Worm (Caenorhabditis elegans): ENCODE data around the gene clec-182.

Gene clec-182

ce11 chrIV:8824145-8824833 is 26.1 kb upstream of the clec-182 start, which contains the start of the genes col-117 and col-3:
Gene col-117 (minus strand): TSS chrIV:8824195.
Gene col-3 (plus strand): TSS chrIV:8824783.
- TF ChIP-seq ztf-29 (GFP tag; IDR thresholded peaks at IDR 0.05) (no peak), ref-1 (GFP tag; conservative IDR thresholded peaks at IDR 0.05) (no peak), flt-1 (GFP tag; IDR thresholded peaks at IDR 0.05) (no peak), T22C8.4 (GFP tag; IDR thresholded peaks at IDR 0.05) (no peak), klf-2 (GFP tag; conservative IDR thresholded peaks at IDR 0.05) (no peak), ztf-23 (GFP tag; IDR thresholded peaks at IDR 0.05) (no peak), tab-1 (GFP tag; IDR thresholded peaks at IDR 0.05) (no peak), med-1 (GFP tag; optimal IDR thresholded peaks at IDR 0.05; ENCODE audit: insufficient read depth) (no peak)

ce11 chrIV:8822598-8822997 is 24.4 kb upstream of the clec-182 start:
- TF ChIP-seq ztf-23 (GFP tag; IDR thresholded peaks at IDR 0.05) (no peak), ref-1 (GFP tag; conservative IDR thresholded peaks at IDR 0.05) (no peak), T22C8.4 (GFP tag; IDR thresholded peaks at IDR 0.05) (no peak), klf-2 (GFP tag; conservative IDR thresholded peaks at IDR 0.05) (no peak), cog-1 (tag; optimal IDR thresholded peaks at IDR 0.05) (no peak), med-1 (GFP tag; optimal IDR thresholded peaks at IDR 0.05; ENCODE audit: insufficient read depth) (no peak), tab-1 (GFP tag; IDR thresholded peaks at IDR 0.05) (no peak), flt-1 (GFP tag; IDR thresholded peaks at IDR 0.05) (no peak), ztf-29 (GFP tag; IDR thresholded peaks at IDR 0.05) (no peak)

ce11 chrIV:8821147-8821546 is 23.0 kb upstream of the clec-182 start, which contains the start of gene T28C6.5:
Gene T28C6.5 (plus strand): TSS chrIV:8821447.
- TF ChIP-seq ztf-23 (GFP tag; IDR thresholded peaks at IDR 0.05) = no peak
- TF ChIP-seq T22C8.4 (GFP tag; IDR thresholded peaks at IDR 0.05) = no peak
- TF ChIP-seq ref-1 (GFP tag; conservative IDR thresholded peaks at IDR 0.05) = no peak
- TF ChIP-seq ztf-29 (GFP tag; IDR thresholded peaks at IDR 0.05) = no peak
- TF ChIP-seq tab-1 (GFP tag; IDR thresholded peaks at IDR 0.05) = no peak
- TF ChIP-seq flt-1 (GFP tag; IDR thresholded peaks at IDR 0.05) = no peak
- no peak for TF ChIP-seq med-1 (GFP tag; optimal IDR thresholded peaks at IDR 0.05; ENCODE audit: insufficient read depth)
- TF ChIP-seq cog-1 (tag; optimal IDR thresholded peaks at IDR 0.05) = no peak
- TF ChIP-seq klf-2 (GFP tag; conservative IDR thresholded peaks at IDR 0.05) = no peak

ce11 chrIV:8820041-8820440 is 21.9 kb upstream of the clec-182 start, which contains the start of gene T28C6.3:
Gene T28C6.3 (plus strand): TSS chrIV:8820341.
- TF ChIP-seq med-1 (GFP tag; optimal IDR thresholded peaks at IDR 0.05; ENCODE audit: insufficient read depth) = no peak
- TF ChIP-seq cog-1 (tag; optimal IDR thresholded peaks at IDR 0.05) = no peak
- TF ChIP-seq ztf-23 (GFP tag; IDR thresholded peaks at IDR 0.05) = no peak
- no peak for TF ChIP-seq ref-1 (GFP tag; conservative IDR thresholded peaks at IDR 0.05)
- no peak for TF ChIP-seq T22C8.4 (GFP tag; IDR thresholded peaks at IDR 0.05)
- no peak for TF ChIP-seq klf-2 (GFP tag; conservative IDR thresholded peaks at IDR 0.05)

- TF ChIP-seq klf-2 (GFP tag; conservative IDR thresholded peaks at IDR 0.05) = no peak
- TF ChIP-seq ref-1 (GFP tag; conservative IDR thresholded peaks at IDR 0.05) = no peak
Observed at ce11 chrIV:8819471-8819870, 21.3 kb upstream of the clec-182 start.

ce11 chrIV:8817639-8818038 is 19.5 kb upstream of the clec-182 start, which contains the start of gene T28C6.10:
Gene T28C6.10 (plus strand): TSS chrIV:8817939.
- TF ChIP-seq flt-1 (GFP tag; IDR thresholded peaks at IDR 0.05) (no peak), tab-1 (GFP tag; IDR thresholded peaks at IDR 0.05) (no peak), ztf-29 (GFP tag; IDR thresholded peaks at IDR 0.05) (no peak), klf-2 (GFP tag; conservative IDR thresholded peaks at IDR 0.05) (no peak), cog-1 (tag; optimal IDR thresholded peaks at IDR 0.05) (no peak), ref-1 (GFP tag; conservative IDR thresholded peaks at IDR 0.05) (no peak), T22C8.4 (GFP tag; IDR thresholded peaks at IDR 0.05) (no peak), med-1 (GFP tag; optimal IDR thresholded peaks at IDR 0.05; ENCODE audit: insufficient read depth) (no peak), ztf-23 (GFP tag; IDR thresholded peaks at IDR 0.05) (no peak)

ce11 chrIV:8816617-8817016 is 18.5 kb upstream of the clec-182 start:
- TF ChIP-seq klf-2 (GFP tag; conservative IDR thresholded peaks at IDR 0.05) = no peak
- no peak for TF ChIP-seq tab-1 (GFP tag; IDR thresholded peaks at IDR 0.05)
- TF ChIP-seq flt-1 (GFP tag; IDR thresholded peaks at IDR 0.05) = 0 out of 2 replicates have a peak, but pooled peaks have one; percentile 20
- no peak for TF ChIP-seq med-1 (GFP tag; optimal IDR thresholded peaks at IDR 0.05; ENCODE audit: insufficient read depth)
- no peak for TF ChIP-seq ztf-29 (GFP tag; IDR thresholded peaks at IDR 0.05)
- 0 out of 2 replicates have a peak, but pooled peaks have one; percentile 10 for TF ChIP-seq ztf-23 (GFP tag; IDR thresholded peaks at IDR 0.05)
- TF ChIP-seq cog-1 (tag; optimal IDR thresholded peaks at IDR 0.05) = no peak
- no peak for TF ChIP-seq T22C8.4 (GFP tag; IDR thresholded peaks at IDR 0.05)
- no peak for TF ChIP-seq ref-1 (GFP tag; conservative IDR thresholded peaks at IDR 0.05)

- no peak for TF ChIP-seq tab-1 (GFP tag; IDR thresholded peaks at IDR 0.05)
- TF ChIP-seq ztf-29 (GFP tag; IDR thresholded peaks at IDR 0.05) = no peak
- TF ChIP-seq cog-1 (tag; optimal IDR thresholded peaks at IDR 0.05) = no peak
- no peak for TF ChIP-seq ztf-23 (GFP tag; IDR thresholded peaks at IDR 0.05)
- TF ChIP-seq flt-1 (GFP tag; IDR thresholded peaks at IDR 0.05) = no peak
- TF ChIP-seq ref-1 (GFP tag; conservative IDR thresholded peaks at IDR 0.05) = no peak
- no peak for TF ChIP-seq T22C8.4 (GFP tag; IDR thresholded peaks at IDR 0.05)
- no peak for TF ChIP-seq med-1 (GFP tag; optimal IDR thresholded peaks at IDR 0.05; ENCODE audit: insufficient read depth)
- TF ChIP-seq klf-2 (GFP tag; conservative IDR thresholded peaks at IDR 0.05) = no peak
Observed at ce11 chrIV:8816029-8816428, 17.9 kb upstream of the clec-182 start, which contains the start of gene grsp-2. Gene grsp-2 (plus strand): TSS chrIV:8816329.

ce11 chrIV:8815162-8815561 is 17.0 kb upstream of the clec-182 start:
- TF ChIP-seq cog-1 (tag; optimal IDR thresholded peaks at IDR 0.05) (no peak), ztf-23 (GFP tag; IDR thresholded peaks at IDR 0.05) (no peak), ztf-29 (GFP tag; IDR thresholded peaks at IDR 0.05) (no peak), ref-1 (GFP tag; conservative IDR thresholded peaks at IDR 0.05) (no peak), flt-1 (GFP tag; IDR thresholded peaks at IDR 0.05) (no peak), tab-1 (GFP tag; IDR thresholded peaks at IDR 0.05) (no peak), klf-2 (GFP tag; conservative IDR thresholded peaks at IDR 0.05) (no peak), med-1 (GFP tag; optimal IDR thresholded peaks at IDR 0.05; ENCODE audit: insufficient read depth) (no peak), T22C8.4 (GFP tag; IDR thresholded peaks at IDR 0.05) (no peak)
